Worm (Caenorhabditis elegans) whole organism, early embryonic: ENCODE results near the gene rps-14.

Experiments used
- B0310.2 ChIP-seq: sonication (generic microtip); optimal IDR thresholded peaks from 2 replicates; lab custom pipeline; 2016; ENCODE audit warnings: mild to moderate bottlenecking, missing genetic modification characterization, missing compliant biosample characterization
- F13C5.2 ChIP-seq: sonication (generic microtip); optimal IDR thresholded peaks from 2 replicates; lab custom pipeline; 2017; ENCODE audit warnings: mild to moderate bottlenecking, missing genetic modification characterization, inconsistent platforms, missing compliant biosample characterization
- ama-1 ChIP-seq: fragments of 150-350 bp; optimal IDR thresholded peaks from 2 replicates; lab custom pipeline; 2014
- ceh-36 ChIP-seq: sonication (generic microtip); optimal IDR thresholded peaks from 2 replicates; lab custom pipeline; 2016; ENCODE audit warnings: missing genetic modification characterization, inconsistent platforms, missing compliant biosample characterization
- ets-7 ChIP-seq: sonication (generic microtip); optimal IDR thresholded peaks from 2 replicates; lab custom pipeline; 2016; ENCODE audit warnings: missing genotype, missing genetic modification characterization, missing compliant biosample characterization
- hmbx-1 ChIP-seq: sonication (generic microtip); optimal IDR thresholded peaks from 2 replicates; lab custom pipeline; 2016; ENCODE audit warnings: mild to moderate bottlenecking, missing genetic modification characterization, missing compliant biosample characterization
- hnd-1 ChIP-seq: sonication (generic microtip); optimal IDR thresholded peaks from 2 replicates; lab custom pipeline; 2016; ENCODE audit warnings: missing genetic modification characterization, missing compliant biosample characterization
- scrt-1 ChIP-seq: fragments of 200-800 bp; sonication (Bioruptor generic); IDR thresholded peaks from 2 replicates; pipeline ENCODE4 v1.3.6; 2022; ENCODE audit warnings: missing genetic modification characterization, missing compliant biosample characterization
- sea-1 ChIP-seq: fragments of 200-800 bp; sonication (Bioruptor generic); conservative IDR thresholded peaks from 2 replicates; pipeline ENCODE4 v1.3.6; 2022; ENCODE audit warnings: missing genetic modification characterization, missing compliant biosample characterization
- tbx-11 ChIP-seq: fragments of 200-800 bp; sonication (Bioruptor generic); IDR thresholded peaks from 2 replicates; pipeline ENCODE4 v1.3.6; 2022; ENCODE audit warnings: missing genetic modification characterization, missing compliant biosample characterization

ce11 chrIII:7150162-7150561, 29.2 kb downstream of the rps-14 start:
- TF ChIP-seq F13C5.2 (tag; lab: Kevin White, UChicago) (no peak), sea-1 (GFP tag; lab: Robert Waterston, UW) (no peak), ama-1 (lab: Kevin White, UChicago) (no peak), ceh-36 (tag; lab: Kevin White, UChicago) (no peak), hnd-1 (tag; lab: Kevin White, UChicago) (no peak), tbx-11 (GFP tag; lab: Robert Waterston, UW) (no peak), scrt-1 (GFP tag; lab: Robert Waterston, UW) (no peak), ets-7 (no peak), B0310.2 (no peak), hmbx-1 (tag; lab: Kevin White, UChicago) (no peak)
